Worm (Caenorhabditis elegans): Measurements from ENCODE around the gene Y32B12B.8.

DNA sequence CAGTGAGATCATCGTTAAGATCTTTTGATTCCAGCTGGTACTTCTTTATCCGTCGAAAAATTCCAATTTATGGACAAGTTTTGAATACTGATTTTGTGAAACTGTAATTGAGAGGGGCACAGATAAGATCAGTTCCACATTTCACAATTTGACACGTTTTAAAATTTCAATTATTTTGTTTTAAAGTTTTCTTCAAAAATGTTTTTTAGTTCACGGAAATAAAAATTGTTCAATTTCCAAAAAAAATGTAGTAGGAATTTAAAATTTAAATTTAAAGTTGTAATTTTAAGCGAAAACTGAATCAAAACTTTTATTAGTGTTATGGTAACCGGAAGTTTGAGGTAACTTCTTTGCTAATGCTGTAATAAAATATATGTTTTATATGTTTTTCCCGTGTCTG lies 17.7 kb upstream of the Y32B12B.8 start, which contains the start of gene F36D3.4:
- TF ChIP-seq elt-3 (tag; optimal IDR thresholded peaks at IDR 0.05) (no peak), nhr-77 (tag; optimal IDR thresholded peaks at IDR 0.05) (no peak)
